Worm (Caenorhabditis elegans) whole organism, young adult: ENCODE measurements around the gene nfya-1.

ENCODE experiments used
- ama-1 ChIP-seq, 3 experiments: fragments of 150-350 bp in 1 of 3; sonication (generic microtip) in 2 of 3; optimal IDR thresholded peaks; 2 replicates each; lab custom pipeline; 2014 to 2018; ENCODE audit warnings: missing biosample characterization in 2 of 3, missing genetic modification characterization in 2 of 3, missing genetic modification reagents in 2 of 3
- aptf-3 ChIP-seq: fragments of 200-800 bp; sonication (Bioruptor generic); IDR thresholded peaks from 2 replicates; pipeline ENCODE4 v1.3.6; 2022; ENCODE audit warnings: missing genetic modification characterization, missing compliant biosample characterization
- ccch-3 ChIP-seq: fragments of 200-800 bp; sonication (Bioruptor generic); optimal IDR thresholded peaks from 2 replicates; lab custom pipeline; 2018; ENCODE audit warnings: mild to moderate bottlenecking, missing genetic modification characterization, missing compliant biosample characterization
- cebp-2 ChIP-seq: fragments of 200-800 bp; sonication (Bioruptor generic); IDR thresholded peaks from 2 replicates; pipeline ENCODE4 v1.3.6; 2022; ENCODE audit warnings: missing genetic modification characterization, missing compliant biosample characterization
- ets-4 ChIP-seq: fragments of 200-800 bp; sonication (Bioruptor generic); optimal IDR thresholded peaks from 2 replicates; lab custom pipeline; 2018; ENCODE audit warnings: mild to moderate bottlenecking, missing genetic modification characterization, missing compliant biosample characterization
- nhr-179 ChIP-seq: sonication (generic microtip); optimal IDR thresholded peaks from 2 replicates; lab custom pipeline; 2016; ENCODE audit warnings: mild to moderate bottlenecking, missing genetic modification characterization, missing compliant biosample characterization
- pha-4 ChIP-seq: fragments of 150-350 bp; sonication (generic microtip); optimal IDR thresholded peaks from 2 replicates; lab custom pipeline; 2014; ENCODE audit warnings: missing biosample characterization, missing genetic modification reagents, missing genetic modification characterization
- snpc-1.1 ChIP-seq: sonication (generic microtip); optimal IDR thresholded peaks from 2 replicates; lab custom pipeline; 2017; ENCODE audit warnings: missing genetic modification characterization, mild to moderate bottlenecking, missing compliant biosample characterization, antibody characterized with exemption, moderate library complexity, missing genotype, missing genetic modification reagents; ENCODE audit not compliant: insufficient read depth
- unc-62 ChIP-seq: fragments of 150-350 bp; optimal IDR thresholded peaks from 2 replicates; lab custom pipeline; 2014; ENCODE audit warnings: missing biosample characterization, missing genetic modification reagents, missing genetic modification characterization

- TF ChIP-seq ama-1 (optimal IDR thresholded peaks at IDR 0.05; lab: Kevin White, UChicago) (no peak), ama-1 (GFP tag; optimal IDR thresholded peaks at IDR 0.05; lab: Kevin White, UChicago) (no peak), ets-4 (GFP tag; lab: Kevin White, UChicago) (no peak), snpc-1.1 (tag; lab: Kevin White, UChicago) (no peak), pha-4 (tag; lab: Kevin White, UChicago) (no peak), cebp-2 (GFP tag; lab: Robert Waterston, UW) (no peak), unc-62 (no peak), ccch-3 (no peak), nhr-179 (no peak), aptf-3 (no peak)
Measured at ce11 chrX:11992778-11993177, 46.1 kb upstream of the nfya-1 start.
